Fruit fly (Drosophila melanogaster) whole organism, embryonic: ENCODE results near the gene Rsph1.

Experiments used
- Abd-B ChIP-seq: fragments of 200-800 bp; sonication (Bioruptor generic); optimal IDR thresholded peaks from 2 replicates; lab custom pipeline; 2018; ENCODE audit warnings: missing biosample characterization, mild to moderate bottlenecking, missing genetic modification characterization, moderate library complexity
- Bdp1 ChIP-seq: fragments of 200-800 bp; sonication (Bioruptor generic); optimal IDR thresholded peaks from 3 replicates; lab custom pipeline; 2016; ENCODE audit warnings: missing biosample characterization, missing genetic modification characterization
- Bgb ChIP-seq: fragments of 200-800 bp; sonication (Bioruptor generic); IDR thresholded peaks from 2 replicates; pipeline ENCODE4 v1.3.6; 2022; ENCODE audit warnings: missing biosample characterization, missing genetic modification characterization; ENCODE audit not compliant: partially characterized antibody
- Blimp-1 ChIP-seq: fragments of 200-800 bp; sonication (Bioruptor generic); optimal IDR thresholded peaks from 3 replicates; lab custom pipeline; 2018; ENCODE audit warnings: missing biosample characterization, missing genetic modification characterization, mild to moderate bottlenecking, moderate library complexity, missing genetic modification reagents
- Bteb2 ChIP-seq: fragments of 200-800 bp; sonication (Bioruptor generic); optimal IDR thresholded peaks from 2 replicates; lab custom pipeline; 2016; ENCODE audit warnings: missing biosample characterization, missing genetic modification characterization
- CG10959 ChIP-seq: fragments of 200-800 bp; sonication (Bioruptor generic); IDR thresholded peaks from 2 replicates; pipeline ENCODE4 v1.3.6; 2022; ENCODE audit warnings: missing biosample characterization, missing genetic modification characterization
- CG13287 ChIP-seq: fragments of 200-800 bp; sonication (Bioruptor generic); IDR thresholded peaks from 2 replicates; pipeline ENCODE4 v1.3.6; 2022; ENCODE audit warnings: missing biosample characterization, missing genetic modification characterization; ENCODE audit not compliant: partially characterized antibody
- CG14710 ChIP-seq: fragments of 200-800 bp; sonication (Bioruptor generic); optimal IDR thresholded peaks from 3 replicates; lab custom pipeline; 2019; ENCODE audit warnings: missing biosample characterization, mild to moderate bottlenecking, missing genetic modification characterization, moderate library complexity
- CG14965 ChIP-seq: fragments of 200-800 bp; sonication (Bioruptor generic); optimal IDR thresholded peaks from 2 replicates; lab custom pipeline; 2016; ENCODE audit warnings: missing biosample characterization, missing genetic modification characterization, borderline replicate concordance
- CG15514 ChIP-seq: fragments of 200-800 bp; sonication (Bioruptor generic); optimal IDR thresholded peaks from 3 replicates; lab custom pipeline; 2017; ENCODE audit warnings: missing biosample characterization, missing genetic modification characterization, mild to moderate bottlenecking, moderate library complexity, missing genetic modification reagents
- CG18262 ChIP-seq: fragments of 200-800 bp; optimal IDR thresholded peaks from 3 replicates; lab custom pipeline; 2019; ENCODE audit warnings: missing biosample characterization, mild to moderate bottlenecking, missing genetic modification characterization, moderate library complexity
- CG3726 ChIP-seq: fragments of 200-800 bp; sonication (Bioruptor generic); IDR thresholded peaks from 3 replicates; pipeline ENCODE4, ENCODE4 v1.3.6; 2022; ENCODE audit warnings: missing biosample characterization, missing genetic modification characterization
- CG9215 ChIP-seq: fragments of 200-800 bp; sonication (Bioruptor generic); IDR thresholded peaks from 2 replicates; pipeline ENCODE4 v1.3.6; 2022; ENCODE audit warnings: missing biosample characterization, missing genetic modification characterization
- CG9727 ChIP-seq: fragments of 200-800 bp; sonication (Bioruptor generic); optimal IDR thresholded peaks from 3 replicates; lab custom pipeline; 2017; ENCODE audit warnings: missing biosample characterization, mild to moderate bottlenecking, missing genetic modification characterization
- D ChIP-seq, 2 experiments: fragments of 200-800 bp in 1 of 2; fragments of >200 bp in 1 of 2; sonication (Bioruptor generic) in 1 of 2; optimal IDR thresholded peaks; 2 replicates in 1 of 2; 3 replicates in 1 of 2; lab custom pipeline; 2017; ENCODE audit warnings: mild to moderate bottlenecking in 1 of 2, missing biosample characterization in 1 of 2, missing genetic modification characterization in 1 of 2, missing genetic modification reagents in 1 of 2
- Dll ChIP-seq: fragments of 200-800 bp; sonication (Bioruptor generic); IDR thresholded peaks from 4 replicates; pipeline ENCODE4 v1.3.6; 2022; ENCODE audit warnings: missing biosample characterization, missing genetic modification characterization; ENCODE audit not compliant: partially characterized antibody
- Eip74EF ChIP-seq, 2 experiments: fragments of 200-800 bp in 1 of 2; fragments of >200 bp in 1 of 2; sonication (Bioruptor generic) in 1 of 2; optimal IDR thresholded peaks; 2 replicates each; lab custom pipeline; 2017 to 2019; ENCODE audit warnings: missing biosample characterization in 2 of 2, missing genetic modification characterization in 2 of 2, mild to moderate bottlenecking in 1 of 2, moderate library complexity in 1 of 2
- Gug ChIP-seq: fragments of 200-800 bp; sonication (Bioruptor generic); IDR thresholded peaks from 4 replicates; pipeline ENCODE4 v1.3.6; 2022; ENCODE audit warnings: missing biosample characterization, missing genetic modification characterization
- HLH4C ChIP-seq: fragments of 200-800 bp; sonication (Bioruptor generic); IDR thresholded peaks from 3 replicates; pipeline ENCODE4 v1.3.6; 2022; ENCODE audit warnings: missing biosample characterization, missing genetic modification characterization; ENCODE audit not compliant: partially characterized antibody
- Mad ChIP-seq: fragments of 200-800 bp; sonication (Bioruptor generic); optimal IDR thresholded peaks from 2 replicates; lab custom pipeline; 2016; ENCODE audit warnings: missing biosample characterization, missing genetic modification characterization
- NK7.1 ChIP-seq: fragments of 200-800 bp; sonication (Bioruptor generic); optimal IDR thresholded peaks from 3 replicates; lab custom pipeline; 2016; ENCODE audit warnings: missing biosample characterization, missing genetic modification characterization
- Ptx1 ChIP-seq: fragments of 200-800 bp; sonication (Bioruptor generic); IDR thresholded peaks from 2 replicates; pipeline ENCODE4 v1.3.6; 2022; ENCODE audit warnings: missing biosample characterization, missing genetic modification characterization
- Rfx ChIP-seq: fragments of 200-800 bp; sonication (Bioruptor generic); IDR thresholded peaks from 2 replicates; pipeline ENCODE4 v1.3.6; 2022; ENCODE audit warnings: missing biosample characterization, missing genetic modification characterization
- Sox102F ChIP-seq: fragments of 200-800 bp; sonication (Bioruptor generic); optimal IDR thresholded peaks from 2 replicates; lab custom pipeline; 2018; ENCODE audit warnings: missing biosample characterization, mild to moderate bottlenecking, missing genetic modification characterization, moderate library complexity
- Sry-δ ChIP-seq: fragments of 200-800 bp; sonication (Bioruptor generic); optimal IDR thresholded peaks from 2 replicates; lab custom pipeline; 2016; ENCODE audit warnings: missing biosample characterization, missing genetic modification characterization
- Ssrp ChIP-seq: fragments of 200-800 bp; sonication (Bioruptor generic); optimal IDR thresholded peaks from 2 replicates; lab custom pipeline; 2018; ENCODE audit warnings: missing biosample characterization, mild to moderate bottlenecking, missing genetic modification characterization, moderate library complexity
- aop ChIP-seq: fragments of 200-800 bp; sonication (Bioruptor generic); IDR thresholded peaks from 2 replicates; pipeline ENCODE4 v1.3.6; 2022; ENCODE audit warnings: missing biosample characterization, missing genetic modification characterization
- ato ChIP-seq: fragments of 200-800 bp; sonication (Bioruptor generic); IDR thresholded peaks from 2 replicates; pipeline ENCODE4 v1.3.6; 2022; ENCODE audit warnings: missing biosample characterization, missing genetic modification characterization; ENCODE audit not compliant: partially characterized antibody
- br ChIP-seq: fragments of >200 bp; optimal IDR thresholded peaks from 2 replicates; lab custom pipeline; 2017
- caup ChIP-seq: fragments of 200-800 bp; sonication (Bioruptor generic); optimal IDR thresholded peaks from 3 replicates; lab custom pipeline; 2017; ENCODE audit warnings: missing biosample characterization, mild to moderate bottlenecking, missing genetic modification characterization, moderate library complexity; ENCODE audit not compliant: severe bottlenecking
- chm ChIP-seq: fragments of 200-800 bp; sonication (Bioruptor generic); IDR thresholded peaks from 2 replicates; pipeline ENCODE4 v1.3.6; 2022; ENCODE audit warnings: missing biosample characterization, missing genetic modification characterization
- corto ChIP-seq: fragments of 200-800 bp; sonication (Bioruptor generic); optimal IDR thresholded peaks from 2 replicates; lab custom pipeline; 2016; ENCODE audit warnings: missing biosample characterization, mild to moderate bottlenecking, missing genetic modification characterization, moderate library complexity
- gcm ChIP-seq: fragments of 200-800 bp; sonication (Bioruptor generic); optimal IDR thresholded peaks from 2 replicates; lab custom pipeline; 2019; ENCODE audit warnings: missing biosample characterization, mild to moderate bottlenecking, missing genetic modification characterization, moderate library complexity
- gcm2 ChIP-seq: fragments of 200-800 bp; sonication (Bioruptor generic); optimal IDR thresholded peaks from 2 replicates; lab custom pipeline; 2016; ENCODE audit warnings: missing biosample characterization, missing genetic modification characterization
- h ChIP-seq: fragments of >200 bp; optimal IDR thresholded peaks from 2 replicates; lab custom pipeline; 2017
- hbn ChIP-seq: fragments of 200-800 bp; sonication (Bioruptor generic); IDR thresholded peaks from 2 replicates; pipeline ENCODE4 v1.3.6; 2022; ENCODE audit warnings: missing biosample characterization, missing genetic modification characterization; ENCODE audit not compliant: partially characterized antibody
- hkb ChIP-seq, 2 experiments: fragments of 200-800 bp in 1 of 2; fragments of >200 bp in 1 of 2; sonication (Bioruptor generic) in 1 of 2; IDR thresholded peaks in 1 of 2; optimal IDR thresholded peaks in 1 of 2; 2 replicates each; pipeline versions ENCODE4 v1.3.6 to Lab custom; 2017 to 2022; ENCODE audit warnings: missing biosample characterization in 1 of 2, missing genetic modification characterization in 1 of 2
- hth ChIP-seq: fragments of >200 bp; optimal IDR thresholded peaks from 2 replicates; lab custom pipeline; 2017; ENCODE audit warnings: inconsistent platforms
- inv ChIP-seq: fragments of 200-800 bp; sonication (Bioruptor generic); IDR thresholded peaks from 2 replicates; pipeline ENCODE4 v1.3.6; 2022; ENCODE audit warnings: missing biosample characterization, missing genetic modification characterization; ENCODE audit not compliant: partially characterized antibody
- lab ChIP-seq: fragments of 200-800 bp; sonication (Bioruptor generic); optimal IDR thresholded peaks from 3 replicates; lab custom pipeline; 2017; ENCODE audit warnings: missing biosample characterization, missing genetic modification characterization, mild to moderate bottlenecking, moderate library complexity, missing genetic modification reagents
- mam ChIP-seq: fragments of 200-800 bp; sonication (Bioruptor generic); optimal IDR thresholded peaks from 3 replicates; lab custom pipeline; 2016; ENCODE audit warnings: missing biosample characterization, missing genetic modification characterization
- org-1 ChIP-seq: fragments of 200-800 bp; sonication (Bioruptor generic); optimal IDR thresholded peaks from 2 replicates; lab custom pipeline; 2017; ENCODE audit warnings: missing biosample characterization, missing genetic modification characterization
- rib ChIP-seq: fragments of 200-800 bp; sonication (Bioruptor generic); IDR thresholded peaks from 2 replicates; pipeline ENCODE4 v1.3.6; 2022; ENCODE audit warnings: missing biosample characterization, missing genetic modification characterization
- schlank ChIP-seq: fragments of 200-800 bp; sonication (Bioruptor generic); optimal IDR thresholded peaks from 2 replicates; lab custom pipeline; 2018; ENCODE audit warnings: missing biosample characterization, mild to moderate bottlenecking, missing genetic modification characterization
- sna ChIP-seq: fragments of 200-800 bp; sonication (Bioruptor generic); IDR thresholded peaks from 2 replicates; pipeline ENCODE4 v1.3.6; 2022; ENCODE audit warnings: missing biosample characterization, missing genetic modification characterization; ENCODE audit not compliant: partially characterized antibody
- tup ChIP-seq: fragments of 200-800 bp; sonication (Bioruptor generic); optimal IDR thresholded peaks from 2 replicates; lab custom pipeline; 2016; ENCODE audit warnings: missing biosample characterization, mild to moderate bottlenecking, missing genetic modification characterization, moderate library complexity
- usp ChIP-seq: fragments of >200 bp; optimal IDR thresholded peaks from 2 replicates; lab custom pipeline; 2017; ENCODE audit warnings: missing biosample characterization, missing genetic modification characterization

Rsph1 gene

dm6 chr2L:13203437-13204137 is 20.3 kb downstream of the Rsph1 start, which contains the start of gene Pect (continued):
- TF ChIP-seq D (optimal IDR thresholded peaks at IDR 0.05; lab: Kevin White, UChicago) (no peak), D (GFP tag; optimal IDR thresholded peaks at IDR 0.05; lab: Kevin White, UChicago) (no peak), gcm (GFP tag; lab: Kevin White, UChicago) (no peak), aop (GFP tag; lab: Robert Waterston, UW) (no peak), usp (no peak), mam (GFP tag; lab: Kevin White, UChicago) (no peak), h (no peak), sna (GFP tag; lab: Robert Waterston, UW) (0 out of 2 replicates have a peak, but pooled peaks have one; percentile 35), CG9727 (GFP tag; lab: Kevin White, UChicago) (peak; percentile 37), CG13287 (peak; percentile 63), Bdp1 (GFP tag; lab: Kevin White, UChicago) (no peak), Eip74EF (GFP tag; optimal IDR thresholded peaks at IDR 0.05; lab: Kevin White, UChicago) (no peak), hkb (optimal IDR thresholded peaks at IDR 0.05; lab: Kevin White, UChicago) (no peak), hkb (GFP tag; IDR thresholded peaks at IDR 0.05; lab: Robert Waterston, UW) (0 out of 2 replicates have a peak, but pooled peaks have one; percentile 52), hbn (GFP tag; lab: Robert Waterston, UW) (peak; percentile 54), chm (GFP tag; lab: Robert Waterston, UW) (peak; percentile 63; the same call in 1 of the 2 replicates), Mad (GFP tag; lab: Kevin White, UChicago) (no peak), rib (GFP tag; lab: Robert Waterston, UW) (no peak), Rfx (GFP tag; lab: Robert Waterston, UW) (peak; percentile 27; the same call in 1 of the 2 replicates), CG9215 (GFP tag; lab: Robert Waterston, UW) (no peak), CG14710 (peak; percentile 69), hth (lab: Kevin White, UChicago) (no peak), br (no peak), NK7.1 (no peak), Ptx1 (GFP tag; lab: Robert Waterston, UW) (peak; percentile 60), tup (GFP tag; lab: Kevin White, UChicago) (no peak), Sox102F (GFP tag; lab: Kevin White, UChicago) (no peak), Gug (no peak), Sry-δ (GFP tag; lab: Kevin White, UChicago) (peak; percentile 53), ato (GFP tag; lab: Robert Waterston, UW) (peak; percentile 28; the same call in 1 of the 2 replicates), Blimp-1 (no peak), schlank (tag; lab: Kevin White, UChicago) (peak; percentile 16), CG15514 (GFP tag; lab: Kevin White, UChicago) (peak; percentile 98), CG14965 (GFP tag; lab: Kevin White, UChicago) (no peak), org-1 (GFP tag; lab: Kevin White, UChicago) (no peak), inv (GFP tag; lab: Robert Waterston, UW) (peak; percentile 44; the same call in 1 of the 2 replicates), corto (GFP tag; lab: Kevin White, UChicago) (no peak), Bteb2 (GFP tag; lab: Kevin White, UChicago) (no peak), Abd-B (GFP tag; lab: Kevin White, UChicago) (no peak), Bgb (GFP tag; lab: Robert Waterston, UW) (peak; percentile 65; the same call in 1 of the 2 replicates), caup (peak; percentile 30), gcm2 (no peak), CG3726 (GFP tag; lab: Robert Waterston, UW) (no peak), CG18262 (tag; lab: Kevin White, UChicago) (no peak), CG10959 (no peak), lab (GFP tag; lab: Kevin White, UChicago) (no peak), Dll (GFP tag; lab: Robert Waterston, UW) (peak; percentile 62; the same call in 2 of the 4 replicates), HLH4C (GFP tag; lab: Robert Waterston, UW) (no peak; the same call in 2 of the 3 replicates), Ssrp (tag; lab: Kevin White, UChicago) (peak; percentile 46)
